Worm (Caenorhabditis elegans) whole organism, late embryonic: Measurements from ENCODE around the gene R166.2.

ENCODE experiments used
- F13H6.1 ChIP-seq: sonication (generic microtip); optimal IDR thresholded peaks from 2 replicates; lab custom pipeline; 2016; ENCODE audit warnings: missing genetic modification characterization, missing compliant biosample characterization
- K09A11.1 ChIP-seq: sonication (generic microtip); optimal IDR thresholded peaks from 2 replicates; lab custom pipeline; 2017; ENCODE audit warnings: antibody characterized with exemption, mild to moderate bottlenecking, missing genetic modification characterization, missing compliant biosample characterization; ENCODE audit not compliant: insufficient read depth
- ama-1 ChIP-seq: fragments of 150-350 bp; optimal IDR thresholded peaks from 2 replicates; lab custom pipeline; 2014
- ceh-30 ChIP-seq: fragments of 150-350 bp; optimal IDR thresholded peaks from 2 replicates; lab custom pipeline; 2014; ENCODE audit warnings: missing biosample characterization, missing genetic modification characterization
- dve-1 ChIP-seq: sonication (generic microtip); optimal IDR thresholded peaks from 2 replicates; lab custom pipeline; 2017; ENCODE audit warnings: antibody characterized with exemption, mild to moderate bottlenecking, missing genetic modification characterization, missing compliant biosample characterization
- fkh-10 ChIP-seq: fragments of 150-350 bp; optimal IDR thresholded peaks from 2 replicates; lab custom pipeline; 2014; ENCODE audit warnings: missing biosample characterization, missing genetic modification reagents, missing genetic modification characterization
- pag-3 ChIP-seq: sonication (generic microtip); optimal IDR thresholded peaks from 2 replicates; lab custom pipeline; 2016; ENCODE audit warnings: missing compliant biosample characterization, missing genetic modification characterization, borderline replicate concordance
- rnt-1 ChIP-seq: sonication (generic microtip); optimal IDR thresholded peaks from 2 replicates; lab custom pipeline; 2016; ENCODE audit warnings: missing genetic modification characterization, missing compliant biosample characterization

DNA sequence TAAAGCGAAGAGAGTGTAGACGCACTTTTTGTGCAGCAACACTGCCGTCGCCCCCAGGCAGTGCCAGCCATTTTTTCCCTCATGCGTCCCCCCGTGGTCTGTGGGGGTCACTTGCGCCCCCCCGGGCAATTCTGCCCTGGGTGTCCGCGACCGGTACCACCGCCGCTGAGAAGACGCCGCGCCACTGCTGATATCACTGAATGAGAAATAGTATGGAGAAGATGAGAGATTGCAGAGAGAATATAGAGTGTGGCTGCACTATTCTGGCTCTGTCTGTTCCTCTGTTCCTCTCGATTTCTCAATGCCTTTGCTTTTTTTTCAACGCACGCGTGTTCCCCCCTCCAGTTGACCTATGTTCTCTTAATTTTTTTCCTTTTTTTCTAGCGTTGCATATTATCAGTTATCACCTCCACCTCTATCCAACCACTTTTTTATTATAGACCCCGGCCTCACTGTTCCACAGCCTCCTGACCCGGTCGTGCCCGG, 9.8 kb downstream of the R166.2 start, which contains the start of gene mab-10:
- TF ChIP-seq K09A11.1 (tag; lab: Kevin White, UChicago) = no peak
- no peak for TF ChIP-seq fkh-10 (GFP tag; lab: Kevin White, UChicago)
- TF ChIP-seq pag-3 (tag; lab: Kevin White, UChicago) = no peak
- TF ChIP-seq dve-1 = no peak
- no peak for TF ChIP-seq ceh-30 (tag; lab: Kevin White, UChicago)
- no peak for TF ChIP-seq ama-1
- TF ChIP-seq rnt-1 (tag; lab: Kevin White, UChicago) = no peak
- no peak for TF ChIP-seq F13H6.1 (tag; lab: Kevin White, UChicago)
